Fruit fly (Drosophila melanogaster): Measurements from ENCODE around the gene Dnali1.
A peak's percentile ranks its signal among the peaks of the same experiment; 100 is the strongest.

Dnali1 gene

DNA sequence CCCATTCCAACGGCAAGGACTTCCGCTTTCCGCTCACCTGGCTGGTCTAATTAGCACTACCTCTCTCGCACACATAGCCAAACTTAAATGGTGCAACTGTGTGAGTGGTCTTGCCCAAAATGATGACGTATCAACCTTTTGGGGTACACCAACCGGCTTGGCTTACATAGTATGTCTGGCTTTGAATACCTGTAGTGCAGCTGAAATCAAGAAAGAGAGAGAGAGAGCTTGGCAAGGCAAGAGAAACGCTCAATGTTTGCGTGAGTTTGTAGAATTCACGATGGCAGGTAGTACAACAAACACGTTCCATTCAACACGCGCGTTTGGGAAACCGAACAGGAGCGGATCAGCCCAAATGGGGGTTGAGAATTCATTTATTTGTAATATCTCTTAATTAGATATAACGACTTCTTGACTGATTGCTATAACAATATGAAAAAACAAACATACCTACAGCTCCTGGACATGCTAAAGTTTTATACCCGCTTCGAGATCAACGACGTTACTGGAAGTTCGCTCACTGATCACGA, 5.0 kb downstream of the Dnali1 start (continued):
- no peak for TF ChIP-seq GATAe (GFP tag; conservative IDR thresholded peaks at IDR 0.05)
- TF ChIP-seq tna (GFP tag; IDR thresholded peaks at IDR 0.05; ENCODE audit: partially characterized antibody), result no peak
- TF ChIP-seq CG14050 (GFP tag; IDR thresholded peaks at IDR 0.05), result no peak
- peak; percentile 41; the same call in 1 of the 2 replicates for TF ChIP-seq hbn (GFP tag; IDR thresholded peaks at IDR 0.05; ENCODE audit: partially characterized antibody)
- TF ChIP-seq NC2β (GFP tag; optimal IDR thresholded peaks at IDR 0.05), result no peak
- TF ChIP-seq Xrp1 (GFP tag; IDR thresholded peaks at IDR 0.05), result peak; percentile 31; the same call in 1 of the 2 replicates
- TF ChIP-seq br (optimal IDR thresholded peaks at IDR 0.05), result no peak
- 0 out of 2 replicates have a peak, but pooled peaks have one; percentile 16 for TF ChIP-seq Ptx1 (GFP tag; IDR thresholded peaks at IDR 0.05)
- TF ChIP-seq CG3995 (GFP tag; optimal IDR thresholded peaks at IDR 0.05), result peak; percentile 30
- TF ChIP-seq sc (optimal IDR thresholded peaks at IDR 0.05), result no peak
- no peak for TF ChIP-seq sc (GFP tag; optimal IDR thresholded peaks at IDR 0.05)
- peak; percentile 29 for TF ChIP-seq Xbp1 (GFP tag; optimal IDR thresholded peaks at IDR 0.05)
- no peak for TF ChIP-seq hth (optimal IDR thresholded peaks at IDR 0.05)
- peak; percentile 32 for TF ChIP-seq Oli (tag; optimal IDR thresholded peaks at IDR 0.05)
- peak; percentile 41; the same call in 1 of the 2 replicates for TF ChIP-seq bbx (GFP tag; IDR thresholded peaks at IDR 0.05; ENCODE audit: partially characterized antibody)
- TF ChIP-seq luna (GFP tag; optimal IDR thresholded peaks at IDR 0.05), result no peak
- no peak for TF ChIP-seq H2.0 (GFP tag; IDR thresholded peaks at IDR 0.05)
- TF ChIP-seq CG30403 (GFP tag; optimal IDR thresholded peaks at IDR 0.05), result peak; percentile 35
- TF ChIP-seq CG13424 (tag; optimal IDR thresholded peaks at IDR 0.05), result no peak
- TF ChIP-seq Doc3 (GFP tag; IDR thresholded peaks at IDR 0.05; ENCODE audit: partially characterized antibody), result 0 out of 3 replicates have a peak, but pooled peaks have one; percentile 19
- no peak for TF ChIP-seq HmgZ (tag; optimal IDR thresholded peaks at IDR 0.05)
- no peak for TF ChIP-seq MTF-1 (GFP tag; optimal IDR thresholded peaks at IDR 0.05; ENCODE audit: borderline replicate concordance)
- TF ChIP-seq al (GFP tag; IDR thresholded peaks at IDR 0.05), result 0 out of 2 replicates have a peak, but pooled peaks have one; percentile 24
- peak; percentile 37; the same call in 1 of the 2 replicates for TF ChIP-seq CG9932 (GFP tag; IDR thresholded peaks at IDR 0.05)
- no peak for TF ChIP-seq dati (GFP tag; IDR thresholded peaks at IDR 0.05)
- TF ChIP-seq Hey (tag; optimal IDR thresholded peaks at IDR 0.05), result no peak
- TF ChIP-seq CG14667 (GFP tag; IDR thresholded peaks at IDR 0.05), result no peak
- TF ChIP-seq CG1603 (tag; optimal IDR thresholded peaks at IDR 0.05), result no peak
- no peak for TF ChIP-seq CG9437 (GFP tag; optimal IDR thresholded peaks at IDR 0.05)
- TF ChIP-seq CG5180 (GFP tag; optimal IDR thresholded peaks at IDR 0.05), result peak; percentile 81
- TF ChIP-seq zfh2 (GFP tag; optimal IDR thresholded peaks at IDR 0.05), result no peak
- TF ChIP-seq CG4424 (GFP tag; optimal IDR thresholded peaks at IDR 0.05), result peak; percentile 8
- TF ChIP-seq prd (optimal IDR thresholded peaks at IDR 0.05), result no peak
- peak; percentile 33; the same call in 1 of the 3 replicates for TF ChIP-seq prd (GFP tag; IDR thresholded peaks at IDR 0.05)
- TF ChIP-seq nerfin-1 (tag; optimal IDR thresholded peaks at IDR 0.05), result peak; percentile 15
- no peak for TF ChIP-seq Atf3 (GFP tag; optimal IDR thresholded peaks at IDR 0.05)
- no peak for TF ChIP-seq CG8388 (GFP tag; optimal IDR thresholded peaks at IDR 0.05)
- no peak for TF ChIP-seq CG10147 (GFP tag; optimal IDR thresholded peaks at IDR 0.05)
- TF ChIP-seq Fer1 (GFP tag; optimal IDR thresholded peaks at IDR 0.05), result no peak
- no peak for TF ChIP-seq Spps (tag; optimal IDR thresholded peaks at IDR 0.05)
- peak; percentile 81 for TF ChIP-seq cg (GFP tag; optimal IDR thresholded peaks at IDR 0.05)
- TF ChIP-seq Antp (GFP tag; optimal IDR thresholded peaks at IDR 0.05), result peak; percentile 0
- TF ChIP-seq Mrtf (GFP tag; IDR thresholded peaks at IDR 0.05), result no peak
- TF ChIP-seq Opbp (GFP tag; IDR thresholded peaks at IDR 0.05; ENCODE audit: partially characterized antibody), result peak; percentile 73; the same call in 2 of the 3 replicates
- TF ChIP-seq otp (GFP tag; IDR thresholded peaks at IDR 0.05), result 0 out of 3 replicates have a peak, but pooled peaks have one; percentile 4
- TF ChIP-seq BEAF-32 (GFP tag; optimal IDR thresholded peaks at IDR 0.05), result peak; percentile 39
- peak; percentile 63 for TF ChIP-seq CG16813 (GFP tag; IDR thresholded peaks at IDR 0.05; ENCODE audit: partially characterized antibody)
- TF ChIP-seq CG42726 (GFP tag; IDR thresholded peaks at IDR 0.05; ENCODE audit: partially characterized antibody), result 0 out of 2 replicates have a peak, but pooled peaks have one; percentile 40
- peak; percentile 75 for TF ChIP-seq CG4360 (GFP tag; IDR thresholded peaks at IDR 0.05)
- TF ChIP-seq CG1233 (GFP tag; optimal IDR thresholded peaks at IDR 0.05), result peak; percentile 14

All from whole organism, embryonic.